Worm (Caenorhabditis elegans) whole organism, L4/young adult: ENCODE data around the gene ugt-59.

Experiments used
- W03F9.2 ChIP-seq: fragments of 150-350 bp; optimal IDR thresholded peaks from 2 replicates; lab custom pipeline; 2014; ENCODE audit warnings: missing biosample characterization, missing genetic modification characterization
- dao-5 ChIP-seq: sonication (generic microtip); optimal IDR thresholded peaks from 2 replicates; lab custom pipeline; 2016; ENCODE audit warnings: missing genotype, missing genetic modification characterization, moderate library complexity, missing compliant biosample characterization
- him-1 ChIP-seq: sonication (generic microtip); optimal IDR thresholded peaks from 2 replicates; lab custom pipeline; 2016; ENCODE audit warnings: missing genotype, missing genetic modification reagents, missing genetic modification characterization, missing compliant biosample characterization

ugt-59 gene

ce11 chrIV:10382894-10383293, 22.5 kb downstream of the ugt-59 start:
- TF ChIP-seq W03F9.2 (tag; lab: Kevin White, UChicago) = no peak

ce11 chrIV:10387113-10387512, 26.7 kb downstream of the ugt-59 start, which contains the start of gene nfu-1:
TSS of gene nfu-1 (plus strand) at chrIV:10387413.
- no peak for TF ChIP-seq him-1 (tag; lab: Kevin White, UChicago)
- TF ChIP-seq dao-5 (tag; lab: Kevin White, UChicago) = no peak
- no peak for TF ChIP-seq W03F9.2 (tag; lab: Kevin White, UChicago)

- TF ChIP-seq W03F9.2 (tag; lab: Kevin White, UChicago) (no peak), dao-5 (tag; lab: Kevin White, UChicago) (no peak), him-1 (tag; lab: Kevin White, UChicago) (no peak)
Observed at ce11 chrIV:10388263-10388662, 27.8 kb downstream of the ugt-59 start, which contains the start of gene R10H10.3. TSS of gene R10H10.3 (plus strand) at chrIV:10388505.

- TF ChIP-seq him-1 (tag; lab: Kevin White, UChicago) = no peak
- TF ChIP-seq W03F9.2 (tag; lab: Kevin White, UChicago) = no peak
- no peak for TF ChIP-seq dao-5 (tag; lab: Kevin White, UChicago)
Observed at ce11 chrIV:10391827-10392226, 31.4 kb downstream of the ugt-59 start, which contains the start of gene spe-26. TSS of gene spe-26 (minus strand) at chrIV:10391927.

- TF ChIP-seq dao-5 (tag; lab: Kevin White, UChicago) (no peak), him-1 (tag; lab: Kevin White, UChicago) (no peak), W03F9.2 (tag; lab: Kevin White, UChicago) (no peak)
Observed at ce11 chrIV:10394858-10395257, 34.4 kb downstream of the ugt-59 start, which contains the start of gene R10H10.4. TSS of gene R10H10.4 (minus strand) at chrIV:10394958.

ce11 chrIV:10396827-10397226, 36.4 kb downstream of the ugt-59 start:
- TF ChIP-seq him-1 (tag; lab: Kevin White, UChicago) = peak; percentile 1
- TF ChIP-seq dao-5 (tag; lab: Kevin White, UChicago) = no peak

ce11 chrIV:10398244-10398643, 37.8 kb downstream of the ugt-59 start:
- TF ChIP-seq him-1 (tag; lab: Kevin White, UChicago) = no peak
- TF ChIP-seq W03F9.2 (tag; lab: Kevin White, UChicago) = no peak
- no peak for TF ChIP-seq dao-5 (tag; lab: Kevin White, UChicago)

- peak; percentile 80 for TF ChIP-seq him-1 (tag; lab: Kevin White, UChicago)
- TF ChIP-seq W03F9.2 (tag; lab: Kevin White, UChicago) = no peak
- no peak for TF ChIP-seq dao-5 (tag; lab: Kevin White, UChicago)
Observed at ce11 chrIV:10403193-10404058, 43.0 kb downstream of the ugt-59 start, which contains the start of gene gpa-7. TSS of gene gpa-7 (plus strand) at chrIV:10404008.

ce11 chrIV:10409377-10409776, 48.9 kb downstream of the ugt-59 start, which contains the start of gene rfk-1:
TSS of gene rfk-1 (minus strand) at chrIV:10409477.
- TF ChIP-seq dao-5 (tag; lab: Kevin White, UChicago) (no peak), W03F9.2 (tag; lab: Kevin White, UChicago) (no peak), him-1 (tag; lab: Kevin White, UChicago) (no peak)
